Worm (Caenorhabditis elegans) whole organism, L1 larva: ENCODE measurements around the gene F36G3.2.

Experiments used
- C04F5.9 ChIP-seq: sonication (generic microtip); optimal IDR thresholded peaks from 2 replicates; lab custom pipeline; 2016; ENCODE audit warnings: missing genetic modification characterization, missing compliant biosample characterization
- C16A3.4 ChIP-seq: fragments of 150-350 bp; optimal IDR thresholded peaks from 2 replicates; lab custom pipeline; 2014; ENCODE audit warnings: missing biosample characterization, missing genetic modification characterization
- C34B4.2 ChIP-seq: sonication (generic microtip); optimal IDR thresholded peaks from 2 replicates; lab custom pipeline; 2017; ENCODE audit warnings: mild to moderate bottlenecking, missing genetic modification characterization, missing compliant biosample characterization
- F16B12.6 ChIP-seq: fragments of 150-350 bp; optimal IDR thresholded peaks from 2 replicates; lab custom pipeline; 2014; ENCODE audit warnings: missing biosample characterization, missing genetic modification characterization
- blmp-1 ChIP-seq: fragments of 150-350 bp; optimal IDR thresholded peaks from 2 replicates; lab custom pipeline; 2014; ENCODE audit warnings: missing biosample characterization, missing genetic modification characterization
- ceh-63 ChIP-seq: fragments of 200-800 bp; sonication (Bioruptor generic); optimal IDR thresholded peaks from 2 replicates; lab custom pipeline; 2018; ENCODE audit warnings: mild to moderate bottlenecking, missing genetic modification characterization, missing compliant biosample characterization
- ceh-82 ChIP-seq, 3 experiments: fragments of 150-350 bp in 1 of 3; sonication (generic microtip) in 2 of 3; optimal IDR thresholded peaks; 2 replicates each; lab custom pipeline; 2014 to 2017; ENCODE audit warnings: missing biosample characterization in 3 of 3, missing genetic modification characterization in 3 of 3
- ceh-88 ChIP-seq: fragments of 200-800 bp; sonication (Bioruptor generic); IDR thresholded peaks from 2 replicates; pipeline ENCODE4 v1.3.6; 2022; ENCODE audit warnings: missing genetic modification characterization, missing compliant biosample characterization
- ceh-90 ChIP-seq: sonication (generic microtip); optimal IDR thresholded peaks from 2 replicates; lab custom pipeline; 2016; ENCODE audit warnings: missing genetic modification characterization, missing compliant biosample characterization
- dpl-1 ChIP-seq, 3 experiments: fragments of 150-350 bp in 2 of 3; sonication (generic microtip) in 1 of 3; optimal IDR thresholded peaks; 2 replicates each; lab custom pipeline; 2014 to 2017; ENCODE audit warnings: missing biosample characterization in 3 of 3, missing genetic modification characterization in 3 of 3, missing genetic modification reagents in 3 of 3
- efl-1 ChIP-seq, 4 experiments: fragments of 150-350 bp; optimal IDR thresholded peaks in 3 of 4; peaks in 1 of 4; 1 replicate in 1 of 4; 2 replicates in 3 of 4; lab custom pipeline; 2014; ENCODE audit warnings: missing biosample characterization in 2 of 4, missing genetic modification characterization in 2 of 4, missing genetic modification reagents in 2 of 4
- efl-3 ChIP-seq: fragments of 200-800 bp; sonication (Bioruptor generic); optimal IDR thresholded peaks from 2 replicates; lab custom pipeline; 2018; ENCODE audit warnings: mild to moderate bottlenecking, missing genetic modification characterization, missing compliant biosample characterization
- egl-27 ChIP-seq, 2 experiments: fragments of 150-350 bp in 1 of 2; sonication (generic microtip); optimal IDR thresholded peaks; 3 replicates each; lab custom pipeline; 2017 to 2018; ENCODE audit warnings: missing biosample characterization in 2 of 2, missing genetic modification characterization in 2 of 2, missing genetic modification reagents in 2 of 2
- elt-2 ChIP-seq: sonication (generic microtip); optimal IDR thresholded peaks from 2 replicates; lab custom pipeline; 2016; ENCODE audit warnings: missing genetic modification characterization, mild to moderate bottlenecking, inconsistent platforms, missing compliant biosample characterization, missing genetic modification reagents
- elt-3 ChIP-seq, 6 experiments: fragments of 150-350 bp in 1 of 6; sonication (generic microtip); optimal IDR thresholded peaks; 2 replicates each; lab custom pipeline; 2017 to 2018; ENCODE audit warnings: missing biosample characterization in 6 of 6, missing genetic modification characterization in 6 of 6, inconsistent platforms in 1 of 6
- fkh-4 ChIP-seq: sonication (generic microtip); optimal IDR thresholded peaks from 2 replicates; lab custom pipeline; 2016; ENCODE audit warnings: missing compliant biosample characterization, missing genetic modification characterization, borderline replicate concordance
- grh-1 ChIP-seq: fragments of 200-800 bp; sonication (Bioruptor generic); IDR thresholded peaks from 2 replicates; pipeline ENCODE4 v1.3.6; 2022; ENCODE audit warnings: missing genetic modification reagents, missing genetic modification characterization, missing compliant biosample characterization
- hlh-17 ChIP-seq: fragments of 200-800 bp; sonication (Bioruptor generic); optimal IDR thresholded peaks from 2 replicates; lab custom pipeline; 2018; ENCODE audit warnings: missing genetic modification characterization, mild to moderate bottlenecking, missing compliant biosample characterization, moderate library complexity, borderline replicate concordance
- hlh-4 ChIP-seq: sonication (generic microtip); optimal IDR thresholded peaks from 2 replicates; lab custom pipeline; 2016; ENCODE audit warnings: mild to moderate bottlenecking, missing genetic modification characterization, missing compliant biosample characterization
- lin-14 ChIP-seq: fragments of 200-800 bp; sonication (Bioruptor generic); optimal IDR thresholded peaks from 2 replicates; lab custom pipeline; 2018; ENCODE audit warnings: mild to moderate bottlenecking, missing genetic modification characterization, moderate library complexity, missing compliant biosample characterization
- lin-39 ChIP-seq: fragments of 150-350 bp; optimal IDR thresholded peaks from 2 replicates; lab custom pipeline; 2014; ENCODE audit warnings: missing biosample characterization, missing genetic modification reagents, missing genetic modification characterization
- mef-2 ChIP-seq: fragments of 150-350 bp; optimal IDR thresholded peaks from 2 replicates; lab custom pipeline; 2014; ENCODE audit warnings: missing biosample characterization, missing genetic modification characterization
- nhr-11 ChIP-seq: fragments of 150-350 bp; optimal IDR thresholded peaks from 2 replicates; lab custom pipeline; 2014; ENCODE audit warnings: missing biosample characterization, missing genetic modification characterization
- nhr-12 ChIP-seq: sonication (generic microtip); optimal IDR thresholded peaks from 2 replicates; lab custom pipeline; 2017; ENCODE audit warnings: missing biosample characterization, missing genetic modification characterization
- nhr-19 ChIP-seq: fragments of 200-800 bp; sonication (Bioruptor generic); conservative IDR thresholded peaks from 2 replicates; pipeline ENCODE4 v1.3.6; 2022; ENCODE audit warnings: missing genetic modification characterization, missing compliant biosample characterization
- nhr-20 ChIP-seq: sonication (generic microtip); optimal IDR thresholded peaks from 2 replicates; lab custom pipeline; 2016; ENCODE audit warnings: mild to moderate bottlenecking, missing genetic modification characterization, missing compliant biosample characterization
- nhr-237 ChIP-seq: fragments of 150-350 bp; optimal IDR thresholded peaks from 2 replicates; lab custom pipeline; 2014; ENCODE audit warnings: missing biosample characterization, missing genetic modification characterization
- nhr-47 ChIP-seq: sonication (generic microtip); optimal IDR thresholded peaks from 2 replicates; lab custom pipeline; 2016; ENCODE audit warnings: mild to moderate bottlenecking, missing genetic modification characterization, moderate library complexity, missing compliant biosample characterization
- nhr-71 ChIP-seq: sonication (generic microtip); optimal IDR thresholded peaks from 2 replicates; lab custom pipeline; 2016; ENCODE audit warnings: mild to moderate bottlenecking, missing genetic modification characterization, moderate library complexity, missing compliant biosample characterization
- nhr-77 ChIP-seq: fragments of 150-350 bp; optimal IDR thresholded peaks from 2 replicates; lab custom pipeline; 2014; ENCODE audit warnings: missing biosample characterization, missing genetic modification characterization
- nhr-84 ChIP-seq: sonication (generic microtip); optimal IDR thresholded peaks from 2 replicates; lab custom pipeline; 2017; ENCODE audit warnings: missing biosample characterization, missing genetic modification characterization
- pag-3 ChIP-seq: sonication (generic microtip); optimal IDR thresholded peaks from 2 replicates; lab custom pipeline; 2017; ENCODE audit warnings: missing genetic modification characterization, mild to moderate bottlenecking, missing compliant biosample characterization, antibody characterized with exemption, borderline replicate concordance; ENCODE audit not compliant: insufficient read depth
- sox-4 ChIP-seq: sonication (generic microtip); optimal IDR thresholded peaks from 2 replicates; lab custom pipeline; 2016; ENCODE audit warnings: missing genetic modification characterization, missing compliant biosample characterization
- swsn-7 ChIP-seq: sonication (generic microtip); optimal IDR thresholded peaks from 2 replicates; lab custom pipeline; 2016; ENCODE audit warnings: missing genetic modification characterization, missing compliant biosample characterization
- tlp-1 ChIP-seq: fragments of 150-350 bp; optimal IDR thresholded peaks from 2 replicates; lab custom pipeline; 2014; ENCODE audit warnings: missing biosample characterization, missing genetic modification characterization
- unc-130 ChIP-seq: fragments of 150-350 bp; optimal IDR thresholded peaks from 2 replicates; lab custom pipeline; 2017; ENCODE audit warnings: missing biosample characterization, missing genetic modification characterization, inconsistent platforms
- unc-98 ChIP-seq: fragments of 200-800 bp; sonication (Bioruptor generic); IDR thresholded peaks from 2 replicates; pipeline ENCODE4 v1.3.6; 2022; ENCODE audit warnings: missing genetic modification characterization, missing compliant biosample characterization
- vab-15 ChIP-seq: sonication (generic microtip); optimal IDR thresholded peaks from 2 replicates; lab custom pipeline; 2017; ENCODE audit warnings: missing genotype, mild to moderate bottlenecking, missing genetic modification characterization, missing compliant biosample characterization
- zag-1 ChIP-seq: fragments of 150-350 bp; optimal IDR thresholded peaks from 2 replicates; lab custom pipeline; 2014; ENCODE audit warnings: missing biosample characterization, missing genetic modification characterization
- ztf-11 ChIP-seq, 2 experiments: sonication (generic microtip); optimal IDR thresholded peaks; 2 replicates each; lab custom pipeline; 2016 to 2017; ENCODE audit warnings: missing genetic modification characterization in 2 of 2, missing biosample characterization in 1 of 2, missing compliant biosample characterization in 1 of 2
- ztf-4 ChIP-seq: fragments of 150-350 bp; optimal IDR thresholded peaks from 2 replicates; lab custom pipeline; 2014; ENCODE audit warnings: missing biosample characterization, missing genetic modification characterization

F36G3.2 gene

ce11 chrX:9764822-9765221 lies 29.3 kb downstream of the F36G3.2 start, which contains the start of gene slc-17.9:
Gene slc-17.9 (minus strand): TSS chrX:9764922.
- TF ChIP-seq nhr-77 (tag; lab: Kevin White, UChicago): no peak
- no peak for TF ChIP-seq efl-1 (optimal IDR thresholded peaks at IDR 0.05; lab: Kevin White, UChicago)
- TF ChIP-seq efl-1 (GFP tag; optimal IDR thresholded peaks at IDR 0.05 in 1 of 2; lab: Kevin White, UChicago): no peak
- TF ChIP-seq ztf-4: no peak
- no peak for TF ChIP-seq hlh-4 (tag; lab: Kevin White, UChicago)
- TF ChIP-seq C34B4.2: no peak
- no peak for TF ChIP-seq unc-98 (GFP tag; lab: Robert Waterston, UW)
- TF ChIP-seq lin-14 (GFP tag; lab: Kevin White, UChicago): no peak
- TF ChIP-seq pag-3 (tag; lab: Kevin White, UChicago): no peak
- no peak for TF ChIP-seq ceh-82 (tag; optimal IDR thresholded peaks at IDR 0.05; lab: Kevin White, UChicago)
- no peak for TF ChIP-seq C04F5.9 (tag; lab: Kevin White, UChicago)
- TF ChIP-seq ceh-63 (GFP tag; lab: Kevin White, UChicago): no peak
- no peak for TF ChIP-seq F16B12.6
- no peak for TF ChIP-seq swsn-7 (tag; lab: Kevin White, UChicago)
- TF ChIP-seq, all 84 proteins: peak for 0

- TF ChIP-seq nhr-20 (no peak), unc-98 (GFP tag; lab: Robert Waterston, UW) (no peak), lin-14 (GFP tag; lab: Kevin White, UChicago) (no peak), grh-1 (GFP tag; lab: Robert Waterston, UW) (no peak), nhr-237 (tag; lab: Kevin White, UChicago) (no peak), elt-3 (tag; optimal IDR thresholded peaks at IDR 0.05; lab: Kevin White, UChicago) (peak in 1 of 6 experiments; percentile 9), nhr-84 (no peak), nhr-71 (tag; lab: Kevin White, UChicago) (no peak), ztf-11 (tag; optimal IDR thresholded peaks at IDR 0.05; lab: Kevin White, UChicago) (no peak), zag-1 (tag; lab: Kevin White, UChicago) (no peak), blmp-1 (tag; lab: Kevin White, UChicago) (peak; percentile 63), nhr-77 (tag; lab: Kevin White, UChicago) (no peak), efl-3 (GFP tag; lab: Kevin White, UChicago) (no peak), tlp-1 (tag; lab: Kevin White, UChicago) (no peak), efl-1 (optimal IDR thresholded peaks at IDR 0.05; lab: Kevin White, UChicago) (no peak), efl-1 (GFP tag; optimal IDR thresholded peaks at IDR 0.05 in 1 of 2; lab: Kevin White, UChicago) (no peak), nhr-47 (tag; lab: Kevin White, UChicago) (no peak), unc-130 (tag; lab: Kevin White, UChicago) (no peak)
- TF ChIP-seq, all 84 proteins: peak for 2
Measured at ce11 chrX:9763903-9764302, 30.2 kb downstream of the F36G3.2 start.

ce11 chrX:9761266-9761665 lies 32.8 kb downstream of the F36G3.2 start, which contains the start of gene T09B9.3:
Gene T09B9.3 (minus strand): TSS chrX:9761366.
- no peak for TF ChIP-seq sox-4
- no peak for TF ChIP-seq lin-39
- no peak for TF ChIP-seq dpl-1 (GFP tag; optimal IDR thresholded peaks at IDR 0.05; lab: Kevin White, UChicago)
- no peak for TF ChIP-seq hlh-17
- no peak for TF ChIP-seq ceh-88 (GFP tag; lab: Robert Waterston, UW)
- TF ChIP-seq fkh-4 (tag; lab: Kevin White, UChicago): no peak
- TF ChIP-seq nhr-11 (tag; lab: Kevin White, UChicago): no peak
- no peak for TF ChIP-seq elt-3 (tag; optimal IDR thresholded peaks at IDR 0.05; lab: Kevin White, UChicago)
- TF ChIP-seq elt-2 (tag; lab: Kevin White, UChicago): no peak

- TF ChIP-seq C16A3.4 (tag; lab: Kevin White, UChicago) (no peak), unc-130 (tag; lab: Kevin White, UChicago) (no peak), efl-3 (GFP tag; lab: Kevin White, UChicago) (no peak), mef-2 (no peak), ceh-90 (no peak), vab-15 (tag; lab: Kevin White, UChicago) (no peak), fkh-4 (tag; lab: Kevin White, UChicago) (no peak), nhr-19 (GFP tag; lab: Robert Waterston, UW) (no peak), egl-27 (tag; optimal IDR thresholded peaks at IDR 0.05; lab: Kevin White, UChicago) (no peak), nhr-12 (tag; lab: Kevin White, UChicago) (no peak), blmp-1 (tag; lab: Kevin White, UChicago) (no peak)
Measured at ce11 chrX:9756971-9757370, 37.1 kb downstream of the F36G3.2 start, which contains the start of gene T09B9.1. Gene T09B9.1 (plus strand): TSS chrX:9757271.
